Worm (Caenorhabditis elegans): Measurements from ENCODE around the gene Y47D7A.18.

The Y47D7A.18 gene

ce11 chrV:4414613-4415071 is 2.0 kb downstream of the Y47D7A.18 start, which contains the start of gene grl-5:
Gene grl-5, minus strand, starts transcription at chrV:4414663.
- no peak for TF ChIP-seq snpc-4 (tag; optimal IDR thresholded peaks at IDR 0.05)
- TF ChIP-seq zip-8 (tag; optimal IDR thresholded peaks at IDR 0.05), result peak; percentile 48

DNA sequence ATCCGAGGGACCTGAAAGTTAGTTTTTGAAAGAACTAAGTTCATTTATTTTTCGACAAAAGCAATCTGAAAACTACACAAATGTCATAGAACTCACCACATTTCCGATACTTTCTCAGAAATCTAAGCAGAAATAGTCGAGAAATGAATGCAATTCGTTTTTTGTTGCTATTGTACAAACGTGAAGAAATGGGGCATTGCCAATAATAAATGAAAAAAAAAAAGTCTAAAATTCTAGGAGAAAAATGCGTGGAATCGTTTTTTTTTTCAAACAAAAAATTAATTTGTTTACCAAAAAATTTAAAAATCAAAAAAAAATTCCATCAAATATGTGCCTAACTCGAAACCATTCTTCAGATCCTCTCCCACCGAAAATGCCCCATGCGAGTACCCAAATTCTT is 4.9 kb downstream of the Y47D7A.18 start, which contains the start of gene Y47D7A.17:
Y47D7A.17 (minus strand) TSS at position 101 of the 400 bp plus-strand sequence.
- TF ChIP-seq ztf-11 (tag; optimal IDR thresholded peaks at IDR 0.05) (no peak), M03D4.4 (tag; optimal IDR thresholded peaks at IDR 0.05) (no peak), elt-3 (tag; optimal IDR thresholded peaks at IDR 0.05) (no peak), zip-8 (tag; optimal IDR thresholded peaks at IDR 0.05) (no peak), snpc-4 (tag; optimal IDR thresholded peaks at IDR 0.05) (no peak)

DNA sequence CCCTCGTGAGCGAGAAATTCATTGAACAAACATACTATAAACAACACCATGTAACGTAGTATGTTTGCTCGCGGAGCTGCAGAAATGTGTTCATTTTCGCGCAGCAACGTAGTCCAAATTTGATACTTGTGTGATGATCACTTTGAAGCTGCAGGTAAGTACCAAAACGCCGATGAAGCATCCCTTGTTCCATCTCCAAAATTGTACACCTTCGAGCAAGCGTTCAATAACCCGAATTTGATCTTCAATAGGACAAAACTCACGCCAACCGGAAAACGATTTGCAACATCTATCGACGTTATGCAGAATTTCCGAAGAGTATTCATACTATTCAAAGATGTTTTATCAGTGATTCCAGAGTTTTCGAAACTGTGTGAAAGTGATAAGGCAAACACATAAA is 6.0 kb downstream of the Y47D7A.18 start, which contains the start of gene Y47D7A.3:
Y47D7A.3 (plus strand) TSS at position 301 of the 400 bp plus-strand sequence.
- no peak for TF ChIP-seq mep-1 (tag; optimal IDR thresholded peaks at IDR 0.05)
- no peak for TF ChIP-seq cnd-1 (tag; optimal IDR thresholded peaks at IDR 0.05)
- no peak for TF ChIP-seq mls-2 (tag; optimal IDR thresholded peaks at IDR 0.05)
- no peak for TF ChIP-seq zip-8 (tag; optimal IDR thresholded peaks at IDR 0.05)
- TF ChIP-seq hlh-1 (tag; optimal IDR thresholded peaks at IDR 0.05), result no peak
- no peak for TF ChIP-seq nhr-12 (tag; optimal IDR thresholded peaks at IDR 0.05)
- TF ChIP-seq ceh-43 (GFP tag; optimal IDR thresholded peaks at IDR 0.05), result no peak
- no peak for TF ChIP-seq lsy-2 (tag; optimal IDR thresholded peaks at IDR 0.05)
- TF ChIP-seq drap-1 (GFP tag; optimal IDR thresholded peaks at IDR 0.05), result no peak
- TF ChIP-seq pha-4 (tag; optimal IDR thresholded peaks at IDR 0.05), result no peak
- TF ChIP-seq lin-32 (GFP tag; optimal IDR thresholded peaks at IDR 0.05), result no peak

- no peak for TF ChIP-seq blmp-1 (tag; optimal IDR thresholded peaks at IDR 0.05)
- no peak for TF ChIP-seq mls-2 (tag; optimal IDR thresholded peaks at IDR 0.05)
- TF ChIP-seq nhr-2 (tag; optimal IDR thresholded peaks at IDR 0.05), result no peak
- no peak for TF ChIP-seq ces-1 (GFP tag; optimal IDR thresholded peaks at IDR 0.05)
- no peak for TF ChIP-seq ceh-43 (GFP tag; optimal IDR thresholded peaks at IDR 0.05)
- no peak for TF ChIP-seq unc-62 (GFP tag; optimal IDR thresholded peaks at IDR 0.05)
Observed at ce11 chrV:4407519-4407918, 9.1 kb downstream of the Y47D7A.18 start, which contains the start of gene nhr-118. Gene nhr-118, plus strand, starts transcription at chrV:4407819.

ce11 chrV:4401865-4402264 is 14.7 kb downstream of the Y47D7A.18 start, which contains the start of gene F13A2.5:
Gene F13A2.5, minus strand, starts transcription at chrV:4401965.
- TF ChIP-seq elt-3 (tag; optimal IDR thresholded peaks at IDR 0.05) (no peak), nhr-2 (tag; optimal IDR thresholded peaks at IDR 0.05) (no peak), flh-1 (GFP tag; optimal IDR thresholded peaks at IDR 0.05) (no peak)

ce11 chrV:4400118-4400517 is 16.5 kb downstream of the Y47D7A.18 start, which contains the start of gene F13A2.4:
Gene F13A2.4, minus strand, starts transcription at chrV:4400218.
- no peak for TF ChIP-seq drap-1 (GFP tag; optimal IDR thresholded peaks at IDR 0.05)
- TF ChIP-seq snpc-4 (tag; optimal IDR thresholded peaks at IDR 0.05), result no peak
- TF ChIP-seq nhr-28 (tag; optimal IDR thresholded peaks at IDR 0.05), result no peak
- no peak for TF ChIP-seq pha-4 (tag; optimal IDR thresholded peaks at IDR 0.05)
- no peak for TF ChIP-seq nhr-12 (tag; optimal IDR thresholded peaks at IDR 0.05)
- no peak for TF ChIP-seq blmp-1 (tag; optimal IDR thresholded peaks at IDR 0.05)
- TF ChIP-seq ces-1 (GFP tag; optimal IDR thresholded peaks at IDR 0.05), result no peak
- no peak for TF ChIP-seq ztf-11 (tag; optimal IDR thresholded peaks at IDR 0.05)
- no peak for TF ChIP-seq nhr-2 (tag; optimal IDR thresholded peaks at IDR 0.05)
- no peak for TF ChIP-seq elt-1 (tag; optimal IDR thresholded peaks at IDR 0.05; ENCODE audit: borderline replicate concordance, insufficient read depth)
- TF ChIP-seq tbx-8 (GFP tag; optimal IDR thresholded peaks at IDR 0.05), result no peak
- TF ChIP-seq nhr-237 (tag; optimal IDR thresholded peaks at IDR 0.05), result no peak
- TF ChIP-seq elt-3 (tag; optimal IDR thresholded peaks at IDR 0.05), result no peak
- no peak for TF ChIP-seq flh-1 (GFP tag; optimal IDR thresholded peaks at IDR 0.05)
- TF ChIP-seq hlh-1 (tag; optimal IDR thresholded peaks at IDR 0.05), result no peak
- no peak for TF ChIP-seq unc-39 (tag; optimal IDR thresholded peaks at IDR 0.05)
- no peak for TF ChIP-seq mls-2 (tag; optimal IDR thresholded peaks at IDR 0.05)
- no peak for TF ChIP-seq lin-13 (tag; optimal IDR thresholded peaks at IDR 0.05)

DNA sequence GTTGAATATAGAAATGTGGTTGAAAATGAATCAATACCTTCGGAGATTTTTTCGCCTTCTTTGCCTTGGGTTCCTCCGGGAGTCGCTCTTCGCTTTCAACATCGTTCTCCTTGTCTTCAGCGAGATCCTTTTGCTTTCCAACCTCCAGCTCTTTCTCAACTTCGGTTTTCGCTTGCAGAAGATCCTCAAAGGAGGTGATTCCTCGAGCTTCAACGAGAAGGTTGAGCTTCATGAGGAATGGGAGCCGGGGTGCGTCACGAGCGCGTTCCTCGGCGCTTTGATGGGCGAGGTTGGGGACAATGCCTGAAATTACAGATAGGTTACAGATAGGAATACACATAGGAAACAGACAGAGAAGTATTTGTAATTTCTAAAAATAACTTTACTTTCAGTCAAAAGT is 17.7 kb downstream of the Y47D7A.18 start:
- TF ChIP-seq mab-5 (tag; optimal IDR thresholded peaks at IDR 0.05), result no peak
- no peak for TF ChIP-seq unc-120 (tag; optimal IDR thresholded peaks at IDR 0.05; ENCODE audit: poor library complexity, severe bottlenecking)
- TF ChIP-seq hlh-1 (tag; optimal IDR thresholded peaks at IDR 0.05), result no peak
